Fruit fly (Drosophila melanogaster) whole organism, wandering third instar larva: Measurements from ENCODE around the gene Pdi.

Experiments used
- Abd-B ChIP-seq: fragments of >200 bp; optimal IDR thresholded peaks from 2 replicates; lab custom pipeline; 2017; ENCODE audit warnings: missing biosample characterization, missing genetic modification characterization
- Myc ChIP-seq: fragments of >200 bp; optimal IDR thresholded peaks from 2 replicates; lab custom pipeline; 2017
- br ChIP-seq: fragments of 200-800 bp; sonication (Bioruptor generic); optimal IDR thresholded peaks from 2 replicates; lab custom pipeline; 2016; ENCODE audit warnings: missing biosample characterization, missing genetic modification characterization
- dl ChIP-seq, 2 experiments: fragments of 175-275, 200-275 bp in 1 of 2; fragments of 200-275 bp in 1 of 2; sonication (Bioruptor generic); optimal IDR thresholded peaks; lab custom pipeline; 2018; ENCODE audit warnings: mild to moderate bottlenecking in 2 of 2, missing biosample characterization in 2 of 2, missing genetic modification characterization in 2 of 2, moderate library complexity in 2 of 2; ENCODE audit not compliant: partially characterized antibody in 2 of 2, insufficient read depth in 1 of 2
- dmrt93B ChIP-seq: fragments of 200-800 bp; sonication (Bioruptor generic); optimal IDR thresholded peaks from 2 replicates; lab custom pipeline; 2018; ENCODE audit warnings: missing biosample characterization, mild to moderate bottlenecking, missing genetic modification characterization

DNA sequence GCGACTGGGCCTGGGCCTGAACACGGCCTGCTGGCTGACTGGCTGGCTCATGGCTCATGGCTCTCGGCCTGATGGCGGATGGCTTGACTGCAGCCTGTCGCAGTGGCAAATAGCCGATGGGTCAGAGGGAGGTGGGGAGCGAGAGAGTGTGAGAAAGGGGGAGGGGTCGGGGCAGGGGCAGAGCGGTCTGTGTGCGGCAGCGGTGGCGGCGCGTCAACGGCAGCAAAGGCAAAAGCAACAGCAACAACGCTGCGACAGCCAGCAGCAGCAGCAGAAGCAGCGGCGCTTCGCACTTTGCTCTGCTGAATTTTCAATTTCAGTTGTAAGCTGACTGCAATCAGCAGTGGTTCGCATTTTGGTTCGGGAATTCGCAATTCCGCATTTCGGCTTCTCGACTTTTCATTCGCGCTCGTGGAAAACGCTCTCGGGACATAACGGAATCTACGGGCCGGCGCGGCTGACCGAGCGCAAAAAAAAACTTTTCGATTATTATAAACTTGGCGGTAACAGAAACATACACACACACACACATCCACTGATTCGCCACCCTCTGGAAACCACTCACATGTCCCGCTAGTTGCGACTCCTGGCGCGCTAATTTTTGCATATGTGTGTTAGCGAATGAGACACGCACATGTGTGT is 37.0 kb downstream of the Pdi start, which contains the start of gene CG45071:
- TF ChIP-seq br (GFP tag; lab: Kevin White, UChicago), result no peak
- no peak for TF ChIP-seq Myc
- TF ChIP-seq dl (GFP tag; optimal IDR thresholded peaks at IDR 0.05; lab: Kevin White, UChicago; ENCODE audit: insufficient read depth in 1 of 2, partially characterized antibody in 2 of 2), result no peak
- TF ChIP-seq Abd-B, result no peak
- no peak for TF ChIP-seq dmrt93B (GFP tag; lab: Kevin White, UChicago)
